Worm (Caenorhabditis elegans) whole organism, L4 larva: ENCODE data around the gene srh-233.

Experiments used
- lir-3 ChIP-seq: sonication (generic microtip); optimal IDR thresholded peaks from 2 replicates; lab custom pipeline; 2016; ENCODE audit warnings: mild to moderate bottlenecking, missing genetic modification characterization, missing compliant biosample characterization
- nhr-11 ChIP-seq: fragments of 150-350 bp; optimal IDR thresholded peaks from 2 replicates; lab custom pipeline; 2014; ENCODE audit warnings: missing biosample characterization, missing genetic modification characterization
- skn-1 ChIP-seq: fragments of 150-350 bp; optimal IDR thresholded peaks from 2 replicates; lab custom pipeline; 2014; ENCODE audit warnings: missing biosample characterization, missing genetic modification characterization
- spr-1 ChIP-seq: sonication (generic microtip); optimal IDR thresholded peaks from 2 replicates; lab custom pipeline; 2016; ENCODE audit warnings: mild to moderate bottlenecking, missing genetic modification characterization, missing compliant biosample characterization
- zag-1 ChIP-seq: fragments of 150-350 bp; optimal IDR thresholded peaks from 2 replicates; lab custom pipeline; 2014; ENCODE audit warnings: missing biosample characterization, missing genetic modification characterization

- no peak for TF ChIP-seq spr-1 (tag; lab: Kevin White, UChicago)
- no peak for TF ChIP-seq zag-1
- no peak for TF ChIP-seq nhr-11 (tag; lab: Kevin White, UChicago)
- TF ChIP-seq skn-1 (tag; lab: Kevin White, UChicago): no peak
- TF ChIP-seq lir-3 (tag; lab: Kevin White, UChicago): no peak
These were observed 47.0 kb upstream of the srh-233 start for ce11 chrV:20002194-20002593.
